Worm (Caenorhabditis elegans): ENCODE results near the gene fbxb-35.

The fbxb-35 gene

DNA sequence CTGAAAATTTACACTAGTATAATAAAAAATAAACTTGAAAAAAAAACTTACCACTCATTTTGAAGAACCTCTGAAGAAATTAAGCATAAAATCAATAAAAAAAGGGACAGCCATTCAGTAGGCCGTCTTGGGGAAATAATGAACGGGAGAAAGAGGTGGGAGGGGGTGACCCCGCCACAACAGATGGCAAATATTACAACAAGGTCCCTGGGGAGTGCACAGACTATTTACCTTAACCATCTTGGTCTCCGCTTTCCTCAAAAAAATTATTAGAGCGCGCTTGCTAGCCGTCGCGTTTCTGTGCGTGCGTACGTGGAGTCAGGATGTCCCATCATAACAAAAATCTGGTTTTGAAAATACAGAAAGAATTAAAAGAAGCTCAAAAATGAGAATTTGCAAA is 40.5 kb downstream of the fbxb-35 start, which contains the start of gene T16A1.10:
T16A1.10 (minus strand) TSS at position 123 of the 400 bp plus-strand sequence.
- TF ChIP-seq lsy-2 (tag; optimal IDR thresholded peaks at IDR 0.05) (no peak), unc-39 (tag; optimal IDR thresholded peaks at IDR 0.05) (no peak), nhr-6 (tag; optimal IDR thresholded peaks at IDR 0.05) (no peak), ztf-11 (tag; optimal IDR thresholded peaks at IDR 0.05) (no peak), nhr-10 (tag; optimal IDR thresholded peaks at IDR 0.05) (no peak), sem-4 (tag; optimal IDR thresholded peaks at IDR 0.05) (no peak), sma-3 (GFP tag; optimal IDR thresholded peaks at IDR 0.05) (no peak), gmeb-1 (tag; optimal IDR thresholded peaks at IDR 0.05) (no peak), snpc-4 (tag; optimal IDR thresholded peaks at IDR 0.05) (no peak), unc-55 (GFP tag; optimal IDR thresholded peaks at IDR 0.05) (no peak), lin-11 (tag; optimal IDR thresholded peaks at IDR 0.05) (no peak), alr-1 (tag; optimal IDR thresholded peaks at IDR 0.05) (no peak)

DNA sequence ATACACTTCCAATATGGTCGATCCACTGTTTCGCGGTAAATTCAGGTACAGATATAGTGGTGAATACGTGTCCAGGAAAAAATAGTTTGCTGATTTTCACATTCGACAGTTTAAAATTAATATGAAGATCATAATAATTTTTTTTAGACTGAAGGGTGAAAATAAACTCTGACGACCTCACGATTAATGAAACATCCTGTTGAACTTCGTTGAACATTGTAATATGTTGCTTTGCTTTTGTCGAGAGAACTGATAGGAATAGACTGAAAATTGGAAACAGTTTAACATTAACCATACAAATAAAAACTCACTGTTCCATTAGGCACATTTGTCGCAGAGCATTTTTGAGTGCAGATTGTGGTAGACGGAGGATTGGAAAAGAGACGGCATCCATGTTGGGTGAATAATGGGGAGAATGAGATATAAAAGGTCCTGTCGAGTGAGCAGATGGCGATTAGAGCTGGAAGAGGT is 42.0 kb downstream of the fbxb-35 start, which contains the start of gene fbxb-37:
fbxb-37 (minus strand) TSS at position 421 of the 471 bp plus-strand sequence.
- no peak for TF ChIP-seq ztf-11 (tag; optimal IDR thresholded peaks at IDR 0.05)
- no peak for TF ChIP-seq ceh-82 (tag; optimal IDR thresholded peaks at IDR 0.05)
- no peak for TF ChIP-seq lin-39 (tag; optimal IDR thresholded peaks at IDR 0.05)
- no peak for TF ChIP-seq lin-13 (GFP tag; optimal IDR thresholded peaks at IDR 0.05)
- TF ChIP-seq sem-4 (tag; optimal IDR thresholded peaks at IDR 0.05), result no peak
- TF ChIP-seq crh-2 (tag; optimal IDR thresholded peaks at IDR 0.05), result no peak
- no peak for TF ChIP-seq unc-39 (tag; optimal IDR thresholded peaks at IDR 0.05)
- no peak for TF ChIP-seq dmd-4 (tag; optimal IDR thresholded peaks at IDR 0.05)
- no peak for TF ChIP-seq nhr-25 (tag; optimal IDR thresholded peaks at IDR 0.05)
- no peak for TF ChIP-seq zag-1 (tag; optimal IDR thresholded peaks at IDR 0.05)

- TF ChIP-seq elt-1 (tag; optimal IDR thresholded peaks at IDR 0.05), result no peak
- no peak for TF ChIP-seq sma-3 (GFP tag; optimal IDR thresholded peaks at IDR 0.05)
- no peak for TF ChIP-seq ZK546.5 (tag; optimal IDR thresholded peaks at IDR 0.05)
- no peak for TF ChIP-seq nhr-23 (tag; optimal IDR thresholded peaks at IDR 0.05)
- TF ChIP-seq crh-2 (tag; optimal IDR thresholded peaks at IDR 0.05), result no peak
- no peak for TF ChIP-seq nhr-25 (tag; optimal IDR thresholded peaks at IDR 0.05)
- TF ChIP-seq ceh-82 (tag; optimal IDR thresholded peaks at IDR 0.05), result no peak
- no peak for TF ChIP-seq ztf-11 (tag; optimal IDR thresholded peaks at IDR 0.05)
- TF ChIP-seq elt-3 (tag; optimal IDR thresholded peaks at IDR 0.05), result no peak
- no peak for TF ChIP-seq mbf-1 (tag; optimal IDR thresholded peaks at IDR 0.05)
- TF ChIP-seq C34F6.9 (tag; optimal IDR thresholded peaks at IDR 0.05), result no peak
- no peak for TF ChIP-seq lin-11 (tag; optimal IDR thresholded peaks at IDR 0.05)
- TF ChIP-seq unc-39 (tag; optimal IDR thresholded peaks at IDR 0.05), result no peak
These were observed 43.6 kb downstream of the fbxb-35 start, which contains the start of gene T16A1.2 for ce11 chrII:2094924-2095650. Gene T16A1.2 (plus strand): TSS chrII:2095600.

DNA sequence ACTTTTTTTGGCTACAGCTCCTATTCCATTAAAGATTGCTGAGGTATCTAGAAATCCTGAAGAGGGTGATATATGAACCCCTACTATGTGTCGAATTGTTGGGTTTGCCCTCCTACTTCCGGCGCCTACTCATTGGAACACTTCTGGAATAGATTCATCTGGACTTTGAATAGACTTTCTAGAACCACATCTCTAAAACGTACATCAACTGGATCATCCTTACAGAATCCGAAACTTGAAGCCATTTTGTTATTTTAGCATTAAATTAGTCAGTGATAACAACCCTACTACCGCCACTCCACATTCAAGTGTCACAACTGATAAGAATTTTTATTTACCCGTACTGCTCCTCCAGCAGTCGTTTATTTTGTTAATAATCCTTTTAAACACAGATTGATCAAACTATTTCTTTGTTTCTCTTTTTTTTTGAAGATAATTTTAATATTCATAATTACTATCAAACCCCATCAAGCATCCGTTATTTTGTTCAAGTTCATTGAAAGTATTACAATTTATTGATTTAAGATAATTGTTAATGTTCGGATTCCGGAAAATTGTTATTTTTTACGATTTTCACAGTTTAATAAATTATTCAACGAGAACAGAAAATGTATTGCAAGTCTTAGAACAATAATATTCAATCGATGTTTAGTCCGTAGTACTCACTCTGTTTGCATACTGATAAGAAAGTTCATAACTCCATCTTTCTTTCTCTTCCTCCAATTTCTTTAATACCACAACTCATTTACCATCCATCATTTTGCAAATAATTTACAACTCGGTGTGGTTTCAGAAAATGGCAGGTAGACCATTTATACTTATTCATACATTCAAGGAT is 47.9 kb downstream of the fbxb-35 start, which contains the start of gene math-42:
math-42 (plus strand) TSS at position 788 of the 838 bp plus-strand sequence.
- TF ChIP-seq fos-1 (tag; optimal IDR thresholded peaks at IDR 0.05) (peak; percentile 76), ceh-16 (tag; optimal IDR thresholded peaks at IDR 0.05) (no peak)
